Worm (Caenorhabditis elegans) whole organism, young adult: ENCODE measurements around the gene sec-61.G.
"Not testable (repeated sequence)": the region's sequence is repeated elsewhere in the genome, so short reads cannot be mapped to it uniquely, and the experiment has no call there.

Experiments used
- F23B12.7 ChIP-seq: sonication (generic microtip); optimal IDR thresholded peaks from 2 replicates; lab custom pipeline; 2017; ENCODE audit warnings: missing genetic modification characterization, mild to moderate bottlenecking, missing compliant biosample characterization, antibody characterized with exemption, moderate library complexity; ENCODE audit not compliant: insufficient read depth
- attf-5 ChIP-seq: fragments of 200-800 bp; sonication (Bioruptor generic); optimal IDR thresholded peaks from 2 replicates; lab custom pipeline; 2018; ENCODE audit warnings: mild to moderate bottlenecking, missing genetic modification characterization, missing compliant biosample characterization
- cebp-1 ChIP-seq, 2 experiments: fragments of 200-800 bp in 1 of 2; sonication (Bioruptor generic) in 1 of 2; sonication (generic microtip) in 1 of 2; IDR thresholded peaks in 1 of 2; optimal IDR thresholded peaks in 1 of 2; 2 replicates each; pipeline versions ENCODE4 v1.3.6 to Lab custom; 2017 to 2022; ENCODE audit warnings: missing compliant biosample characterization in 2 of 2, missing genetic modification characterization in 2 of 2, mild to moderate bottlenecking in 1 of 2, missing genetic modification reagents in 1 of 2, moderate library complexity in 1 of 2
- hrde-1 ChIP-seq: sonication (generic microtip); optimal IDR thresholded peaks from 2 replicates; lab custom pipeline; 2016; ENCODE audit warnings: missing genetic modification characterization, mild to moderate bottlenecking, missing compliant biosample characterization, moderate library complexity, missing genotype, missing genetic modification reagents, borderline replicate concordance
- lin-26 ChIP-seq: fragments of 200-800 bp; sonication (Bioruptor generic); IDR thresholded peaks from 2 replicates; pipeline ENCODE4 v1.3.6; 2022; ENCODE audit warnings: missing genetic modification reagents, missing genetic modification characterization, missing compliant biosample characterization
- lin-35 ChIP-seq, 3 experiments: fragments of 150-350 bp in 2 of 3; sonication (generic microtip) in 1 of 3; optimal IDR thresholded peaks; 2 replicates each; lab custom pipeline; 2014 to 2018; ENCODE audit warnings: missing biosample characterization in 3 of 3, missing genetic modification characterization in 3 of 3, missing genetic modification reagents in 3 of 3
- madf-8 ChIP-seq: fragments of 200-800 bp; sonication (Bioruptor generic); conservative IDR thresholded peaks from 2 replicates; pipeline ENCODE4 v1.3.6; 2022; ENCODE audit warnings: missing genetic modification reagents, missing genetic modification characterization, missing compliant biosample characterization
- mes-4 ChIP-seq: sonication (generic microtip); optimal IDR thresholded peaks from 2 replicates; lab custom pipeline; 2016; ENCODE audit warnings: missing genotype, missing genetic modification characterization, missing compliant biosample characterization
- nhr-90 ChIP-seq: sonication (generic microtip); optimal IDR thresholded peaks from 2 replicates; lab custom pipeline; 2016; ENCODE audit warnings: missing genotype, mild to moderate bottlenecking, missing genetic modification characterization, missing compliant biosample characterization
- tlf-1 ChIP-seq: fragments of 200-800 bp; sonication (Bioruptor generic); optimal IDR thresholded peaks from 2 replicates; lab custom pipeline; 2018; ENCODE audit warnings: mild to moderate bottlenecking, missing genetic modification characterization, missing compliant biosample characterization
- unc-62 ChIP-seq: fragments of 150-350 bp; optimal IDR thresholded peaks from 2 replicates; lab custom pipeline; 2014; ENCODE audit warnings: missing biosample characterization, missing genetic modification reagents, missing genetic modification characterization
- ztf-28 ChIP-seq: fragments of 200-800 bp; sonication (Bioruptor generic); IDR thresholded peaks from 2 replicates; pipeline ENCODE4 v1.3.6; 2022; ENCODE audit warnings: missing genetic modification reagents, missing genetic modification characterization, missing compliant biosample characterization

DNA sequence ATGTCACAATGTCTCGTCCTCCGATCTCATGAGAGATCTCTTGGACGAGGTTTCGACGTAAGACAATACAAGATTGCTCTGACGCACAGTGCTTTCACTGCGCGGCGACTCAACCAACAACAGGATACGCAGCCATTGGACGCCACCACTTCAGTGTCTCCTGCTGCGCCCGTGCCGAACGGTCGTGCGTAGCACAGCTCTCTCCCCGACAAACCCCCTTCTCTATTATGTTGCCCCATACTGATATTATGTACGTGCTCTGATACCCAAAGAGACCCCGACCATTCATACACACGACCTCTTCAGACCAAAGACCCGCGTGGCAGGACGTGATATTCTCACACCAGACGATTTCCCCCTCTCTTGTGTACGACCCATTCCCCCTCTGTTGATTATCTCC lies 30.6 kb downstream of the sec-61.G start:
- TF ChIP-seq tlf-1 (GFP tag; lab: Kevin White, UChicago); mes-4 (tag; lab: Kevin White, UChicago); nhr-90 (tag; lab: Kevin White, UChicago); attf-5 (GFP tag; lab: Kevin White, UChicago); lin-35 (GFP tag; optimal IDR thresholded peaks at IDR 0.05; lab: Kevin White, UChicago); unc-62 (GFP tag; lab: Kevin White, UChicago); ztf-28 (GFP tag; lab: Robert Waterston, UW); madf-8 (GFP tag; lab: Robert Waterston, UW); cebp-1 (tag; optimal IDR thresholded peaks at IDR 0.05; lab: Kevin White, UChicago); hrde-1 (tag; lab: Kevin White, UChicago); F23B12.7 (tag; lab: Kevin White, UChicago): not testable (repeated sequence)
- TF ChIP-seq cebp-1 (GFP tag; IDR thresholded peaks at IDR 0.05; lab: Robert Waterston, UW) (peak; percentile 38; the same call in 1 of the 2 replicates), lin-26 (GFP tag; lab: Robert Waterston, UW) (peak; percentile 73)
